Worm (Caenorhabditis elegans) whole organism, late embryonic: ENCODE measurements around the gene T25B9.11.

Experiments used
- ceh-45 ChIP-seq: fragments of 200-800 bp; sonication (Bioruptor generic); IDR thresholded peaks from 2 replicates; pipeline ENCODE4 v1.3.6; 2022; ENCODE audit warnings: missing genetic modification reagents, missing genetic modification characterization, missing compliant biosample characterization
- ets-4 ChIP-seq: sonication (generic microtip); optimal IDR thresholded peaks from 2 replicates; lab custom pipeline; 2016; ENCODE audit warnings: missing genetic modification characterization, missing compliant biosample characterization
- nfya-1 ChIP-seq: sonication (generic microtip); optimal IDR thresholded peaks from 2 replicates; lab custom pipeline; 2017; ENCODE audit warnings: missing genetic modification characterization, mild to moderate bottlenecking, missing compliant biosample characterization, antibody characterized with exemption, moderate library complexity
- pha-4 ChIP-seq: fragments of 150-350 bp; optimal IDR thresholded peaks from 2 replicates; lab custom pipeline; 2018; ENCODE audit warnings: missing biosample characterization, missing genetic modification reagents, missing genetic modification characterization
- tbx-2 ChIP-seq: sonication (generic microtip); optimal IDR thresholded peaks from 2 replicates; lab custom pipeline; 2016; ENCODE audit warnings: missing genetic modification characterization, missing compliant biosample characterization
- tbx-7 ChIP-seq: sonication (generic microtip); optimal IDR thresholded peaks from 2 replicates; lab custom pipeline; 2016; ENCODE audit warnings: missing genotype, missing genetic modification characterization, missing compliant biosample characterization
- ttx-3 ChIP-seq: sonication (generic microtip); optimal IDR thresholded peaks from 2 replicates; lab custom pipeline; 2016; ENCODE audit warnings: missing genetic modification reagents, missing genetic modification characterization, missing compliant biosample characterization
- unc-3 ChIP-seq, 2 experiments: fragments of 200-800 bp in 1 of 2; sonication (Bioruptor generic) in 1 of 2; sonication (generic microtip) in 1 of 2; conservative IDR thresholded peaks in 1 of 2; optimal IDR thresholded peaks in 1 of 2; 2 replicates each; pipeline versions ENCODE4 v1.3.6 to Lab custom; 2016 to 2022; ENCODE audit warnings: missing compliant biosample characterization in 2 of 2, missing genetic modification characterization in 2 of 2, missing genetic modification reagents in 1 of 2

ce11 chrIV:10779328-10779727, 15.0 kb downstream of the T25B9.11 start:
- TF ChIP-seq ttx-3 (no peak), tbx-2 (tag; lab: Kevin White, UChicago) (no peak), nfya-1 (tag; lab: Kevin White, UChicago) (no peak), tbx-7 (no peak), ceh-45 (GFP tag; lab: Robert Waterston, UW) (no peak), ets-4 (tag; lab: Kevin White, UChicago) (no peak), pha-4 (tag; lab: Kevin White, UChicago) (no peak), unc-3 (GFP tag; conservative IDR thresholded peaks at IDR 0.05; lab: Robert Waterston, UW) (no peak), unc-3 (tag; optimal IDR thresholded peaks at IDR 0.05; lab: Kevin White, UChicago) (no peak)
